Fruit fly (Drosophila melanogaster): ENCODE results near the gene CG13813.

DNA sequence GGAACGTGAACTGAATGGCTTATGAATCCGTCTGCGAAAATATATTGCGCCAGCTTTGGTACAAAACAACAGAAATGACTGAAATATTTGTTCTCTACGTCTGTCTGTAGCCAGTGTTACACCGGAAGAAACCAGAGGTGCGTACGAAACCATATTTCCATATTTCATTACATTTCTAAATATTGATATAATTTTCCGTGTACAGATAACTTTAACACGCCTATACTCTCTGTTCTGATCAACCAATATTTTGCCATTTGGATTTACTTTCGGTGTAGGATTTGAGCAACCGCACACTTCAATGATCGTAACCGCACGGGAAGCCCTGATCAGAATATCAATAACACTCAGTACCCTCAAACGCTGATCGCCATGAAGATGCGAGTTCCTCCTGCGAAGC, 36.7 kb upstream of the CG13813 start:
- TF ChIP-seq hbn (GFP tag; IDR thresholded peaks at IDR 0.05; ENCODE audit: partially characterized antibody), result no peak
- TF ChIP-seq CG3281 (GFP tag; optimal IDR thresholded peaks at IDR 0.05), result peak; percentile 32
- no peak for TF ChIP-seq pita (GFP tag; optimal IDR thresholded peaks at IDR 0.05)
- peak; percentile 68 for TF ChIP-seq CG15269 (tag; optimal IDR thresholded peaks at IDR 0.05)
- peak; percentile 49; the same call in 1 of the 3 replicates for TF ChIP-seq zfh1 (GFP tag; IDR thresholded peaks at IDR 0.05)
- no peak for TF ChIP-seq maf-S (GFP tag; optimal IDR thresholded peaks at IDR 0.05)
- no peak for TF ChIP-seq CG30020 (tag; optimal IDR thresholded peaks at IDR 0.05)
- TF ChIP-seq Hand (GFP tag; optimal IDR thresholded peaks at IDR 0.05), result no peak
- TF ChIP-seq h (optimal IDR thresholded peaks at IDR 0.05), result no peak
- no peak for TF ChIP-seq ATbp (GFP tag; optimal IDR thresholded peaks at IDR 0.05)
- TF ChIP-seq CG30403 (GFP tag; optimal IDR thresholded peaks at IDR 0.05), result peak; percentile 39
- TF ChIP-seq Gug (GFP tag; IDR thresholded peaks at IDR 0.05), result peak; percentile 16; the same call in 1 of the 4 replicates
- TF ChIP-seq row (GFP tag; IDR thresholded peaks at IDR 0.05), result peak; percentile 68
- TF ChIP-seq CG8281 (tag; optimal IDR thresholded peaks at IDR 0.05), result no peak
